Fruit fly (Drosophila melanogaster) whole organism, embryonic: ENCODE data around the gene CG8142.

Experiments
- B-H2 ChIP-seq: fragments of 200-800 bp; sonication (Bioruptor generic); optimal IDR thresholded peaks from 2 replicates; lab custom pipeline; 2018; ENCODE audit warnings: missing biosample characterization, mild to moderate bottlenecking, missing genetic modification characterization
- CG12071 ChIP-seq: fragments of 200-800 bp; sonication (Bioruptor generic); optimal IDR thresholded peaks from 3 replicates; lab custom pipeline; 2018; ENCODE audit warnings: missing biosample characterization, mild to moderate bottlenecking, missing genetic modification characterization
- CG12769 ChIP-seq: fragments of 200-800 bp; sonication (Bioruptor generic); optimal IDR thresholded peaks from 2 replicates; lab custom pipeline; 2019; ENCODE audit warnings: missing biosample characterization, mild to moderate bottlenecking, missing genetic modification characterization, moderate library complexity
- CG13287 ChIP-seq: fragments of 200-800 bp; sonication (Bioruptor generic); IDR thresholded peaks from 2 replicates; pipeline ENCODE4 v1.3.6; 2022; ENCODE audit warnings: missing biosample characterization, missing genetic modification characterization; ENCODE audit not compliant: partially characterized antibody
- CG13296 ChIP-seq: fragments of 200-800 bp; sonication (Bioruptor generic); optimal IDR thresholded peaks from 3 replicates; lab custom pipeline; 2018; ENCODE audit warnings: missing biosample characterization, mild to moderate bottlenecking, missing genetic modification characterization
- CG13624 ChIP-seq: fragments of 200-800 bp; sonication (Bioruptor generic); optimal IDR thresholded peaks from 2 replicates; lab custom pipeline; 2016; ENCODE audit warnings: missing biosample characterization, missing genetic modification characterization
- CG14965 ChIP-seq: fragments of 200-800 bp; sonication (Bioruptor generic); optimal IDR thresholded peaks from 2 replicates; lab custom pipeline; 2016; ENCODE audit warnings: missing biosample characterization, missing genetic modification characterization, borderline replicate concordance
- CG1603 ChIP-seq: fragments of 200-800 bp; sonication (Bioruptor generic); optimal IDR thresholded peaks from 2 replicates; lab custom pipeline; 2019; ENCODE audit warnings: missing biosample characterization, mild to moderate bottlenecking, missing genetic modification characterization, moderate library complexity
- CG17328 ChIP-seq: fragments of 200-800 bp; sonication (Bioruptor generic); IDR thresholded peaks from 2 replicates; pipeline ENCODE4 v1.3.6; 2022; ENCODE audit warnings: missing biosample characterization, missing genetic modification characterization
- CG17612 ChIP-seq: fragments of 200-800 bp; sonication (Bioruptor generic); IDR thresholded peaks from 2 replicates; pipeline ENCODE4 v1.3.6; 2022; ENCODE audit warnings: missing biosample characterization, missing genetic modification characterization
- CG1792 ChIP-seq: fragments of 200-800 bp; sonication (Bioruptor generic); optimal IDR thresholded peaks from 2 replicates; lab custom pipeline; 2016; ENCODE audit warnings: missing biosample characterization, missing genetic modification characterization
- CG18262 ChIP-seq: fragments of 200-800 bp; optimal IDR thresholded peaks from 3 replicates; lab custom pipeline; 2019; ENCODE audit warnings: missing biosample characterization, mild to moderate bottlenecking, missing genetic modification characterization, moderate library complexity
- CG1832 ChIP-seq: fragments of 200-800 bp; sonication (Bioruptor generic); optimal IDR thresholded peaks from 2 replicates; lab custom pipeline; 2017; ENCODE audit warnings: missing biosample characterization, mild to moderate bottlenecking, missing genetic modification characterization, inconsistent platforms
- CG2875 ChIP-seq: fragments of 200-800 bp; sonication (Bioruptor generic); optimal IDR thresholded peaks from 2 replicates; lab custom pipeline; 2017; ENCODE audit warnings: missing biosample characterization, mild to moderate bottlenecking, missing genetic modification characterization, missing genetic modification reagents
- CG31365 ChIP-seq: fragments of 200-800 bp; sonication (Bioruptor generic); optimal IDR thresholded peaks from 2 replicates; lab custom pipeline; 2018; ENCODE audit warnings: missing biosample characterization, mild to moderate bottlenecking, missing genetic modification characterization
- CG7372 ChIP-seq: fragments of 200-800 bp; sonication (Bioruptor generic); IDR thresholded peaks from 2 replicates; pipeline ENCODE4 v1.3.6; 2022; ENCODE audit warnings: missing biosample characterization, missing genetic modification characterization
- CG8281 ChIP-seq: fragments of 200-800 bp; sonication (Bioruptor generic); optimal IDR thresholded peaks from 2 replicates; lab custom pipeline; 2018; ENCODE audit warnings: missing biosample characterization, mild to moderate bottlenecking, missing genetic modification characterization, moderate library complexity
- Dref ChIP-seq: fragments of 200-800 bp; sonication (Bioruptor generic); IDR thresholded peaks from 2 replicates; pipeline ENCODE4 v1.3.6; 2022; ENCODE audit warnings: missing biosample characterization, missing genetic modification characterization
- Ets97D ChIP-seq: fragments of 200-800 bp; sonication (Bioruptor generic); optimal IDR thresholded peaks from 3 replicates; lab custom pipeline; 2016; ENCODE audit warnings: missing biosample characterization, missing genetic modification characterization
- Gsc ChIP-seq: fragments of 200-800 bp; sonication (Bioruptor generic); IDR thresholded peaks from 2 replicates; pipeline ENCODE4 v1.3.6; 2022; ENCODE audit warnings: missing biosample characterization, missing genetic modification characterization
- HHEX ChIP-seq: fragments of 200-800 bp; sonication (Bioruptor generic); optimal IDR thresholded peaks from 3 replicates; lab custom pipeline; 2017; ENCODE audit warnings: missing biosample characterization, mild to moderate bottlenecking, missing genetic modification characterization, missing genetic modification reagents
- HmgD ChIP-seq: fragments of 200-800 bp; sonication (Bioruptor generic); optimal IDR thresholded peaks from 3 replicates; lab custom pipeline; 2016; ENCODE audit warnings: missing biosample characterization, missing genetic modification characterization
- Oli ChIP-seq: fragments of 200-800 bp; sonication (Bioruptor generic); optimal IDR thresholded peaks from 2 replicates; lab custom pipeline; 2018; ENCODE audit warnings: missing biosample characterization, mild to moderate bottlenecking, missing genetic modification characterization, moderate library complexity
- Opbp ChIP-seq: fragments of 200-800 bp; sonication (Bioruptor generic); IDR thresholded peaks from 3 replicates; pipeline ENCODE4 v1.3.6; 2022; ENCODE audit warnings: missing biosample characterization, missing genetic modification characterization; ENCODE audit not compliant: partially characterized antibody
- Ravus ChIP-seq: fragments of 200-800 bp; sonication (Bioruptor generic); IDR thresholded peaks from 2 replicates; pipeline ENCODE4 v1.3.6; 2022; ENCODE audit warnings: missing biosample characterization, missing genetic modification characterization
- Scr ChIP-seq: fragments of 200-800 bp; sonication (Bioruptor generic); IDR thresholded peaks from 2 replicates; pipeline ENCODE4 v1.3.6; 2022; ENCODE audit warnings: missing biosample characterization, missing genetic modification characterization; ENCODE audit not compliant: partially characterized antibody
- Sin3A ChIP-seq: fragments of >200 bp; optimal IDR thresholded peaks from 2 replicates; lab custom pipeline; 2018
- Stat92E ChIP-seq, 3 experiments: fragments of >200 bp in 2 of 3; fragments of 200-800 bp in 1 of 3; sonication (Bioruptor generic) in 1 of 3; optimal IDR thresholded peaks; 2 replicates each; lab custom pipeline; 2017 to 2019; ENCODE audit warnings: missing biosample characterization in 3 of 3, missing genetic modification characterization in 3 of 3, mild to moderate bottlenecking in 1 of 3, moderate library complexity in 1 of 3
- Trl ChIP-seq, 3 experiments: fragments of >200 bp in 2 of 3; fragments of 200-800 bp in 1 of 3; sonication (Bioruptor generic) in 1 of 3; optimal IDR thresholded peaks; 2 replicates in 1 of 3; 3 replicates in 2 of 3; lab custom pipeline; 2016 to 2017; ENCODE audit warnings: missing biosample characterization in 1 of 3, missing genetic modification characterization in 1 of 3
- Xrp1 ChIP-seq: fragments of 200-800 bp; sonication (Bioruptor generic); IDR thresholded peaks from 2 replicates; pipeline ENCODE4 v1.3.6; 2022; ENCODE audit warnings: missing biosample characterization, missing genetic modification characterization
- chm ChIP-seq: fragments of 200-800 bp; sonication (Bioruptor generic); IDR thresholded peaks from 2 replicates; pipeline ENCODE4 v1.3.6; 2022; ENCODE audit warnings: missing biosample characterization, missing genetic modification characterization
- ci ChIP-seq: fragments of 200-800 bp; sonication (Bioruptor generic); IDR thresholded peaks from 3 replicates; pipeline ENCODE4 v1.3.6; 2022; ENCODE audit warnings: missing biosample characterization, missing genetic modification characterization
- cwo ChIP-seq: fragments of 200-800 bp; sonication (Bioruptor generic); optimal IDR thresholded peaks from 3 replicates; lab custom pipeline; 2017; ENCODE audit warnings: missing biosample characterization, missing genetic modification characterization, mild to moderate bottlenecking, moderate library complexity, missing genetic modification reagents
- dan ChIP-seq: fragments of 200-800 bp; sonication (Bioruptor generic); IDR thresholded peaks from 2 replicates; pipeline ENCODE4 v1.3.6; 2022; ENCODE audit warnings: missing biosample characterization, missing genetic modification characterization
- dmrt11E ChIP-seq: fragments of 200-800 bp; sonication (Bioruptor generic); optimal IDR thresholded peaks from 3 replicates; lab custom pipeline; 2018; ENCODE audit warnings: missing biosample characterization, mild to moderate bottlenecking, missing genetic modification characterization, moderate library complexity
- en ChIP-seq: fragments of 200-800 bp; sonication (Bioruptor generic); optimal IDR thresholded peaks from 2 replicates; lab custom pipeline; 2016; ENCODE audit warnings: missing biosample characterization, missing genetic modification characterization
- fd3F ChIP-seq: fragments of 200-800 bp; sonication (Bioruptor generic); optimal IDR thresholded peaks from 2 replicates; lab custom pipeline; 2018; ENCODE audit warnings: missing biosample characterization, mild to moderate bottlenecking, missing genetic modification characterization, moderate library complexity
- ind ChIP-seq: fragments of 200-800 bp; sonication (Bioruptor generic); optimal IDR thresholded peaks from 3 replicates; lab custom pipeline; 2016; ENCODE audit warnings: missing biosample characterization, missing genetic modification characterization
- kni ChIP-seq: fragments of 200-800 bp; sonication (Bioruptor generic); optimal IDR thresholded peaks from 3 replicates; lab custom pipeline; 2017; ENCODE audit warnings: mild to moderate bottlenecking, missing biosample characterization, missing genetic modification reagents, missing genetic modification characterization
- lov ChIP-seq, 2 experiments: fragments of 200-800 bp in 1 of 2; fragments of >200 bp in 1 of 2; sonication (Bioruptor generic) in 1 of 2; IDR thresholded peaks in 1 of 2; optimal IDR thresholded peaks in 1 of 2; 2 replicates in 1 of 2; 3 replicates in 1 of 2; pipeline versions ENCODE4 v1.3.6 to Lab custom; 2017 to 2022; ENCODE audit warnings: missing biosample characterization in 1 of 2, missing genetic modification characterization in 1 of 2
- nau ChIP-seq: fragments of 200-800 bp; sonication (Bioruptor generic); optimal IDR thresholded peaks from 3 replicates; lab custom pipeline; 2017; ENCODE audit warnings: missing biosample characterization, mild to moderate bottlenecking, missing genetic modification characterization, missing genetic modification reagents
- pan ChIP-seq, 4 experiments: fragments of >200 bp in 3 of 4; fragments of 200-800 bp in 1 of 4; sonication (Bioruptor generic) in 1 of 4; optimal IDR thresholded peaks in 3 of 4; IDR thresholded peaks in 1 of 4; 2 replicates each; pipeline versions ENCODE4 v1.3.6 to Lab custom; 2017 to 2022; ENCODE audit warnings: missing biosample characterization in 2 of 4, missing genetic modification characterization in 2 of 4, mixed read lengths in 1 of 4
- sob ChIP-seq: fragments of 200-800 bp; sonication (Bioruptor generic); IDR thresholded peaks from 2 replicates; pipeline ENCODE4 v1.3.6; 2022; ENCODE audit warnings: missing biosample characterization, missing genetic modification characterization
- sr ChIP-seq: fragments of 200-800 bp; sonication (Bioruptor generic); IDR thresholded peaks from 3 replicates; pipeline ENCODE4 v1.3.6; 2022; ENCODE audit warnings: missing biosample characterization, missing genetic modification characterization
- tgo ChIP-seq: fragments of 200-800 bp; sonication (Bioruptor generic); IDR thresholded peaks from 3 replicates; pipeline ENCODE4 v1.3.6; 2022; ENCODE audit warnings: missing biosample characterization, missing genetic modification characterization
- tll ChIP-seq, 2 experiments: fragments of 200-800 bp in 1 of 2; fragments of >200 bp in 1 of 2; sonication (Bioruptor generic) in 1 of 2; optimal IDR thresholded peaks; 2 replicates each; lab custom pipeline; 2017 to 2019; ENCODE audit warnings: missing biosample characterization in 2 of 2, missing genetic modification characterization in 2 of 2, mild to moderate bottlenecking in 1 of 2, moderate library complexity in 1 of 2
- tx ChIP-seq: fragments of 200-800 bp; sonication (Bioruptor generic); optimal IDR thresholded peaks from 2 replicates; lab custom pipeline; 2016; ENCODE audit warnings: missing biosample characterization, missing genetic modification characterization
- unc-4 ChIP-seq: fragments of 200-800 bp; sonication (Bioruptor generic); IDR thresholded peaks from 2 replicates; pipeline ENCODE4 v1.3.6; 2022; ENCODE audit warnings: missing biosample characterization, missing genetic modification characterization; ENCODE audit not compliant: partially characterized antibody
- zf30C ChIP-seq: fragments of 200-800 bp; sonication (Bioruptor generic); optimal IDR thresholded peaks from 3 replicates; lab custom pipeline; 2018; ENCODE audit warnings: missing biosample characterization, mild to moderate bottlenecking, missing genetic modification characterization

Gene CG8142

dm6 chrX:17821466-17821865 lies 23.0 kb downstream of the CG8142 start (continued):
- TF ChIP-seq kni (GFP tag; lab: Kevin White, UChicago) (no peak), CG12769 (tag; lab: Kevin White, UChicago) (no peak), chm (no peak), Gsc (GFP tag; lab: Robert Waterston, UW) (no peak), tgo (no peak), Stat92E (GFP tag; optimal IDR thresholded peaks at IDR 0.05; lab: Kevin White, UChicago) (no peak), CG8281 (tag; lab: Kevin White, UChicago) (no peak), CG12071 (no peak), dmrt11E (tag; lab: Kevin White, UChicago) (no peak), HmgD (GFP tag; lab: Kevin White, UChicago) (no peak), tx (GFP tag; lab: Kevin White, UChicago) (no peak), ind (GFP tag; lab: Kevin White, UChicago) (no peak), Trl (optimal IDR thresholded peaks at IDR 0.05; lab: Kevin White, UChicago) (no peak), Trl (GFP tag; optimal IDR thresholded peaks at IDR 0.05; lab: Kevin White, UChicago) (no peak), CG2875 (GFP tag; lab: Kevin White, UChicago) (no peak), Ets97D (GFP tag; lab: Kevin White, UChicago) (no peak), CG1792 (GFP tag; lab: Kevin White, UChicago) (no peak), HHEX (no peak), ci (GFP tag; lab: Robert Waterston, UW) (no peak), CG14965 (GFP tag; lab: Kevin White, UChicago) (no peak), CG31365 (no peak), fd3F (GFP tag; lab: Kevin White, UChicago) (no peak), sr (GFP tag; lab: Robert Waterston, UW) (peak; percentile 35; the same call in 1 of the 3 replicates), CG13624 (no peak), Dref (GFP tag; lab: Robert Waterston, UW) (no peak), Ravus (GFP tag; lab: Robert Waterston, UW) (no peak), CG13296 (no peak), CG13287 (GFP tag; lab: Robert Waterston, UW) (no peak), sob (GFP tag; lab: Robert Waterston, UW) (no peak), zf30C (GFP tag; lab: Kevin White, UChicago) (no peak), lov (optimal IDR thresholded peaks at IDR 0.05; lab: Kevin White, UChicago) (no peak), lov (GFP tag; IDR thresholded peaks at IDR 0.05; lab: Robert Waterston, UW) (no peak), cwo (GFP tag; lab: Kevin White, UChicago) (no peak), B-H2 (GFP tag; lab: Kevin White, UChicago) (peak; percentile 2), Oli (tag; lab: Kevin White, UChicago) (no peak), Scr (GFP tag; lab: Robert Waterston, UW) (peak; percentile 16; the same call in 1 of the 2 replicates), Xrp1 (GFP tag; lab: Robert Waterston, UW) (no peak), tll (GFP tag; optimal IDR thresholded peaks at IDR 0.05; lab: Kevin White, UChicago) (no peak), unc-4 (GFP tag; lab: Robert Waterston, UW) (no peak), pan (optimal IDR thresholded peaks at IDR 0.05; lab: Kevin White, UChicago) (no peak), pan (GFP tag; optimal IDR thresholded peaks at IDR 0.05 in 1 of 2, IDR thresholded peaks at IDR 0.05 in 1 of 2) (no peak), dan (GFP tag; lab: Robert Waterston, UW) (no peak), CG1832 (GFP tag; lab: Kevin White, UChicago) (peak; percentile 69), CG7372 (GFP tag; lab: Robert Waterston, UW) (no peak), CG17328 (GFP tag; lab: Robert Waterston, UW) (no peak), CG17612 (GFP tag; lab: Robert Waterston, UW) (no peak), Sin3A (lab: Kevin White, UChicago) (no peak), nau (GFP tag; lab: Kevin White, UChicago) (no peak), en (GFP tag; lab: Kevin White, UChicago) (no peak), CG18262 (no peak), CG1603 (tag; lab: Kevin White, UChicago) (no peak), Opbp (no peak)
